Worm (Caenorhabditis elegans) whole organism, L1 larva: Measurements from ENCODE around the gene T01B6.1.

ENCODE experiments used
- C04F5.9 ChIP-seq: sonication (generic microtip); optimal IDR thresholded peaks from 2 replicates; lab custom pipeline; 2016; ENCODE audit warnings: missing genetic modification characterization, missing compliant biosample characterization
- C16A3.4 ChIP-seq: fragments of 150-350 bp; optimal IDR thresholded peaks from 2 replicates; lab custom pipeline; 2014; ENCODE audit warnings: missing biosample characterization, missing genetic modification characterization
- F16B12.6 ChIP-seq: fragments of 150-350 bp; optimal IDR thresholded peaks from 2 replicates; lab custom pipeline; 2014; ENCODE audit warnings: missing biosample characterization, missing genetic modification characterization
- Y116A8C.19 ChIP-seq: sonication (generic microtip); optimal IDR thresholded peaks from 2 replicates; lab custom pipeline; 2016; ENCODE audit warnings: missing compliant biosample characterization, missing genetic modification characterization, borderline replicate concordance
- aly-2 ChIP-seq: fragments of 150-350 bp; optimal IDR thresholded peaks from 2 replicates; lab custom pipeline; 2014; ENCODE audit warnings: missing biosample characterization, missing genetic modification characterization
- blmp-1 ChIP-seq: fragments of 150-350 bp; optimal IDR thresholded peaks from 2 replicates; lab custom pipeline; 2014; ENCODE audit warnings: missing biosample characterization, missing genetic modification characterization
- ceh-8 ChIP-seq: fragments of 200-800 bp; sonication (Bioruptor generic); optimal IDR thresholded peaks from 2 replicates; lab custom pipeline; 2018; ENCODE audit warnings: mild to moderate bottlenecking, missing genetic modification characterization, moderate library complexity, missing compliant biosample characterization
- ceh-82 ChIP-seq, 3 experiments: fragments of 150-350 bp in 1 of 3; sonication (generic microtip) in 2 of 3; optimal IDR thresholded peaks; 2 replicates each; lab custom pipeline; 2014 to 2017; ENCODE audit warnings: missing biosample characterization in 3 of 3, missing genetic modification characterization in 3 of 3
- dpl-1 ChIP-seq, 3 experiments: fragments of 150-350 bp in 2 of 3; sonication (generic microtip) in 1 of 3; optimal IDR thresholded peaks; 2 replicates each; lab custom pipeline; 2014 to 2017; ENCODE audit warnings: missing biosample characterization in 3 of 3, missing genetic modification characterization in 3 of 3, missing genetic modification reagents in 3 of 3
- dsc-1 ChIP-seq: sonication (generic microtip); optimal IDR thresholded peaks from 2 replicates; lab custom pipeline; 2016; ENCODE audit warnings: mild to moderate bottlenecking, missing genetic modification characterization, missing compliant biosample characterization
- egl-27 ChIP-seq, 2 experiments: fragments of 150-350 bp in 1 of 2; sonication (generic microtip); optimal IDR thresholded peaks; 3 replicates each; lab custom pipeline; 2017 to 2018; ENCODE audit warnings: missing biosample characterization in 2 of 2, missing genetic modification characterization in 2 of 2, missing genetic modification reagents in 2 of 2
- elt-2 ChIP-seq: sonication (generic microtip); optimal IDR thresholded peaks from 2 replicates; lab custom pipeline; 2016; ENCODE audit warnings: missing genetic modification characterization, mild to moderate bottlenecking, inconsistent platforms, missing compliant biosample characterization, missing genetic modification reagents
- elt-3 ChIP-seq, 6 experiments: fragments of 150-350 bp in 1 of 6; sonication (generic microtip); optimal IDR thresholded peaks; 2 replicates each; lab custom pipeline; 2017 to 2018; ENCODE audit warnings: missing biosample characterization in 6 of 6, missing genetic modification characterization in 6 of 6, inconsistent platforms in 1 of 6
- ets-5 ChIP-seq: fragments of 200-800 bp; sonication (Bioruptor generic); IDR thresholded peaks from 2 replicates; pipeline ENCODE4 v1.3.6; 2022; ENCODE audit warnings: missing genetic modification characterization, missing compliant biosample characterization
- fkh-10 ChIP-seq: sonication (generic microtip); optimal IDR thresholded peaks from 2 replicates; lab custom pipeline; 2017; ENCODE audit warnings: missing biosample characterization, missing genetic modification reagents, missing genetic modification characterization
- fkh-4 ChIP-seq: sonication (generic microtip); optimal IDR thresholded peaks from 2 replicates; lab custom pipeline; 2016; ENCODE audit warnings: missing compliant biosample characterization, missing genetic modification characterization, borderline replicate concordance
- fos-1 ChIP-seq: fragments of 150-350 bp; optimal IDR thresholded peaks from 2 replicates; lab custom pipeline; 2014; ENCODE audit warnings: missing biosample characterization, missing genetic modification characterization
- hpl-2 ChIP-seq: fragments of 150-350 bp; optimal IDR thresholded peaks from 2 replicates; lab custom pipeline; 2014; ENCODE audit warnings: missing biosample characterization, missing genetic modification reagents, missing genetic modification characterization
- irx-1 ChIP-seq: sonication (generic microtip); optimal IDR thresholded peaks from 2 replicates; lab custom pipeline; 2016; ENCODE audit warnings: missing genetic modification characterization, missing compliant biosample characterization
- isw-1 ChIP-seq: fragments of 200-800 bp; sonication (Bioruptor generic); IDR thresholded peaks from 2 replicates; pipeline ENCODE4 v1.3.6; 2022; ENCODE audit warnings: missing genetic modification characterization, missing compliant biosample characterization
- lin-13 ChIP-seq: fragments of 150-350 bp; optimal IDR thresholded peaks from 2 replicates; lab custom pipeline; 2014; ENCODE audit warnings: missing biosample characterization, missing genetic modification reagents, missing genetic modification characterization
- lin-14 ChIP-seq: fragments of 200-800 bp; sonication (Bioruptor generic); optimal IDR thresholded peaks from 2 replicates; lab custom pipeline; 2018; ENCODE audit warnings: mild to moderate bottlenecking, missing genetic modification characterization, moderate library complexity, missing compliant biosample characterization
- lsy-2 ChIP-seq, 2 experiments: fragments of 150-350 bp; optimal IDR thresholded peaks; 2 replicates each; lab custom pipeline; 2014; ENCODE audit warnings: missing biosample characterization in 2 of 2, missing genetic modification characterization in 2 of 2
- mef-2 ChIP-seq: fragments of 150-350 bp; optimal IDR thresholded peaks from 2 replicates; lab custom pipeline; 2014; ENCODE audit warnings: missing biosample characterization, missing genetic modification characterization
- mep-1 ChIP-seq: fragments of 150-350 bp; optimal IDR thresholded peaks from 2 replicates; lab custom pipeline; 2014; ENCODE audit warnings: missing biosample characterization, missing genetic modification characterization
- nhr-12 ChIP-seq: sonication (generic microtip); optimal IDR thresholded peaks from 2 replicates; lab custom pipeline; 2017; ENCODE audit warnings: missing biosample characterization, missing genetic modification characterization
- nhr-20 ChIP-seq: sonication (generic microtip); optimal IDR thresholded peaks from 2 replicates; lab custom pipeline; 2016; ENCODE audit warnings: mild to moderate bottlenecking, missing genetic modification characterization, missing compliant biosample characterization
- nhr-237 ChIP-seq: fragments of 150-350 bp; optimal IDR thresholded peaks from 2 replicates; lab custom pipeline; 2014; ENCODE audit warnings: missing biosample characterization, missing genetic modification characterization
- nhr-47 ChIP-seq: sonication (generic microtip); optimal IDR thresholded peaks from 2 replicates; lab custom pipeline; 2016; ENCODE audit warnings: mild to moderate bottlenecking, missing genetic modification characterization, moderate library complexity, missing compliant biosample characterization
- nhr-71 ChIP-seq: sonication (generic microtip); optimal IDR thresholded peaks from 2 replicates; lab custom pipeline; 2016; ENCODE audit warnings: mild to moderate bottlenecking, missing genetic modification characterization, moderate library complexity, missing compliant biosample characterization
- nhr-84 ChIP-seq: sonication (generic microtip); optimal IDR thresholded peaks from 2 replicates; lab custom pipeline; 2017; ENCODE audit warnings: missing biosample characterization, missing genetic modification characterization
- pag-3 ChIP-seq: sonication (generic microtip); optimal IDR thresholded peaks from 2 replicates; lab custom pipeline; 2017; ENCODE audit warnings: missing genetic modification characterization, mild to moderate bottlenecking, missing compliant biosample characterization, antibody characterized with exemption, borderline replicate concordance; ENCODE audit not compliant: insufficient read depth
- pax-3 ChIP-seq: fragments of 200-800 bp; sonication (Bioruptor generic); optimal IDR thresholded peaks from 2 replicates; lab custom pipeline; 2018; ENCODE audit warnings: mild to moderate bottlenecking, missing genetic modification characterization, moderate library complexity, missing compliant biosample characterization
- pqm-1 ChIP-seq: sonication (generic microtip); optimal IDR thresholded peaks from 3 replicates; lab custom pipeline; 2017; ENCODE audit warnings: missing biosample characterization, missing genetic modification characterization
- skn-1 ChIP-seq: fragments of 150-350 bp; optimal IDR thresholded peaks from 2 replicates; lab custom pipeline; 2014; ENCODE audit warnings: missing biosample characterization, missing genetic modification characterization
- sox-4 ChIP-seq: sonication (generic microtip); optimal IDR thresholded peaks from 2 replicates; lab custom pipeline; 2016; ENCODE audit warnings: missing genetic modification characterization, missing compliant biosample characterization
- sptf-1 ChIP-seq: fragments of 150-350 bp; optimal IDR thresholded peaks from 2 replicates; lab custom pipeline; 2014; ENCODE audit warnings: missing biosample characterization, missing genetic modification characterization
- tlp-1 ChIP-seq: fragments of 150-350 bp; optimal IDR thresholded peaks from 2 replicates; lab custom pipeline; 2014; ENCODE audit warnings: missing biosample characterization, missing genetic modification characterization
- unc-30 ChIP-seq: sonication (generic microtip); optimal IDR thresholded peaks from 2 replicates; lab custom pipeline; 2017; ENCODE audit warnings: missing biosample characterization, missing genetic modification characterization
- unc-62 ChIP-seq: fragments of 150-350 bp; optimal IDR thresholded peaks from 2 replicates; lab custom pipeline; 2014; ENCODE audit warnings: missing biosample characterization, missing genetic modification reagents, missing genetic modification characterization
- unc-98 ChIP-seq: fragments of 200-800 bp; sonication (Bioruptor generic); IDR thresholded peaks from 2 replicates; pipeline ENCODE4 v1.3.6; 2022; ENCODE audit warnings: missing genetic modification characterization, missing compliant biosample characterization
- zag-1 ChIP-seq: fragments of 150-350 bp; optimal IDR thresholded peaks from 2 replicates; lab custom pipeline; 2014; ENCODE audit warnings: missing biosample characterization, missing genetic modification characterization
- ztf-11 ChIP-seq, 2 experiments: sonication (generic microtip); optimal IDR thresholded peaks; 2 replicates each; lab custom pipeline; 2016 to 2017; ENCODE audit warnings: missing genetic modification characterization in 2 of 2, missing biosample characterization in 1 of 2, missing compliant biosample characterization in 1 of 2

The T01B6.1 gene

DNA sequence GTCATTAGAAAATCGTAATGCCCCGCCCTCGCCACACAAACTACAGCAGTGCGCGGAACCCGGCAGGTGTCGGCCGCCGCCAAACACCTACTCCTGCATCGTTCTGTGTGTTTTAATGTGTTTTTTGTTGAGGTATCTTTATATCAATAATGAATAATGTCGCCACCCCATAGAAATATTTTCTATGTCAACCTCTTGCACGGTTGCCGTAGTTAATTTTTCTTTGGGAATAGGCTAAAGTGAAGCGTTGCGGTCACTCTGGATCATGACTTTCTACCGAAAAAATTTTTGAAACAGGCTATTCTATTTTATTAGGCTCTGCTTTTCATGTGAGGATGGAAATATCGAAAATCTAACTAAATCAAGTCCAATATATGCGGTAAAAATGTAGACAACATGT is 6.6 kb upstream of the T01B6.1 start (continued):
- TF ChIP-seq nhr-12 (tag; lab: Kevin White, UChicago) (no peak), zag-1 (tag; lab: Kevin White, UChicago) (no peak), unc-30 (tag; lab: Kevin White, UChicago) (no peak), Y116A8C.19 (no peak), nhr-84 (no peak), fkh-4 (tag; lab: Kevin White, UChicago) (no peak), egl-27 (tag; optimal IDR thresholded peaks at IDR 0.05; lab: Kevin White, UChicago) (no peak), unc-62 (GFP tag; lab: Kevin White, UChicago) (no peak), ceh-82 (tag; optimal IDR thresholded peaks at IDR 0.05; lab: Kevin White, UChicago) (no peak), lsy-2 (tag; optimal IDR thresholded peaks at IDR 0.05; lab: Kevin White, UChicago) (peak in 1 of 2 experiments; percentile 34), ztf-11 (tag; optimal IDR thresholded peaks at IDR 0.05; lab: Kevin White, UChicago) (peak in 1 of 2 experiments; percentile 40), F16B12.6 (tag; lab: Kevin White, UChicago) (no peak), pag-3 (no peak), irx-1 (tag; lab: Kevin White, UChicago) (peak; percentile 10), hpl-2 (no peak), sox-4 (tag; lab: Kevin White, UChicago) (no peak), tlp-1 (tag; lab: Kevin White, UChicago) (no peak), blmp-1 (no peak), elt-2 (peak; percentile 44), nhr-20 (peak; percentile 55), C04F5.9 (tag; lab: Kevin White, UChicago) (no peak), mef-2 (tag; lab: Kevin White, UChicago) (no peak), nhr-237 (tag; lab: Kevin White, UChicago) (no peak), isw-1 (GFP tag; lab: Robert Waterston, UW) (no peak), unc-98 (GFP tag; lab: Robert Waterston, UW) (no peak), C16A3.4 (tag; lab: Kevin White, UChicago) (no peak), fkh-10 (no peak), dpl-1 (GFP tag; optimal IDR thresholded peaks at IDR 0.05; lab: Kevin White, UChicago) (no peak), dsc-1 (no peak), ceh-8 (GFP tag; lab: Kevin White, UChicago) (no peak), mep-1 (tag; lab: Kevin White, UChicago) (no peak), nhr-71 (tag; lab: Kevin White, UChicago) (peak; percentile 79), lin-14 (peak; percentile 59), sptf-1 (no peak), fos-1 (tag; lab: Kevin White, UChicago) (no peak), aly-2 (tag; lab: Kevin White, UChicago) (no peak), lin-13 (GFP tag; lab: Kevin White, UChicago) (no peak), pax-3 (tag; lab: Kevin White, UChicago) (no peak), nhr-47 (tag; lab: Kevin White, UChicago) (peak; percentile 67), elt-3 (tag; optimal IDR thresholded peaks at IDR 0.05; lab: Kevin White, UChicago) (no peak), pqm-1 (no peak), skn-1 (no peak)
- TF ChIP-seq, all 84 proteins: peak for 19

DNA sequence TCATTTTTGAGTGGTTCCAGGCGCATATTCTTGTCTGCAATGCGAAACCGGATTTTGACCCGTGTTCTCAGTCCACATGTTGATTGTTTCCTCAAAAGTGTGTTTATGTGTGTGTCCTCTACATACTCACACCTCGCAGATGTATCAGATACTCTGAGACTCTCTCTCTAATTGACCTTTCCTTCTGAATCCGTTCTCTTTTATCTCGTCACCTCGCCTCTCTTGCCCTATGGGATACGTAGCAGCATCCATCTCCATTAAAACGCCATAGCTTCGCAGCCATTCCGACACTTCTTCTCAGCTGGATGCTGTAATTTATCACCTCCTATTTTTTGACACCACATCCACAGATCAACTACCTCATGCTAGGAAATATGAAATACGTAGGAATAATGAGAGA is 5.0 kb upstream of the T01B6.1 start:
- TF ChIP-seq lin-14 (peak; percentile 35), fkh-4 (tag; lab: Kevin White, UChicago) (no peak)

DNA sequence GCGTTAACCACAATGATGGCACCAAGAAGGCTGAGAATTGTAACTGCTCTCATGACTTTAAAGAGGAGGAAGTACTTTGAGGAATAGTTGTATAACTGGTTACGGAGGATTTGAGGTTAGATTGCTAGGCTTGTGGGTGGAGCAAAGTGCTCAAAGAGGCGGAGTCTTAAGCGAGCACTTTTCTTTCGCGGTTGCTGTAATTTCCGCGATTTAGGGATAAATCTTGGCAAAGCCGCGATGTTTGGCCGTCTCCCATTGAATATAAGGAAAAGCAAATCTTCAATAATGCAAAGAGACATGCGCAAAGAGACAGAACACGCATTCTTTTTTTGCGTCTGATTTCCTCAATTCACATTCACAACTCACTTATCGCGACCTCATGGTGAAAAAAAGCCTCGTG is 2.7 kb downstream of the T01B6.1 start, which contains the start of gene nlp-45:
Gene nlp-45 (minus strand): TSS at position 101 of the 400 bp plus-strand sequence.
- no peak for TF ChIP-seq ets-5
- no peak for TF ChIP-seq lin-14
- TF ChIP-seq blmp-1, result no peak
